Fruit fly (Drosophila melanogaster) whole organism, embryonic: Measurements from ENCODE around the gene CG12206.

ENCODE experiments used
- Atf3 ChIP-seq: fragments of 200-800 bp; sonication (Bioruptor generic); optimal IDR thresholded peaks from 3 replicates; lab custom pipeline; 2016; ENCODE audit warnings: missing biosample characterization, missing genetic modification characterization
- Bdp1 ChIP-seq: fragments of 200-800 bp; sonication (Bioruptor generic); optimal IDR thresholded peaks from 3 replicates; lab custom pipeline; 2016; ENCODE audit warnings: missing biosample characterization, missing genetic modification characterization
- Bgb ChIP-seq: fragments of 200-800 bp; sonication (Bioruptor generic); IDR thresholded peaks from 2 replicates; pipeline ENCODE4 v1.3.6; 2022; ENCODE audit warnings: missing biosample characterization, missing genetic modification characterization; ENCODE audit not compliant: partially characterized antibody
- Bteb2 ChIP-seq: fragments of 200-800 bp; sonication (Bioruptor generic); optimal IDR thresholded peaks from 2 replicates; lab custom pipeline; 2016; ENCODE audit warnings: missing biosample characterization, missing genetic modification characterization
- CG10147 ChIP-seq: fragments of 200-800 bp; sonication (Bioruptor generic); optimal IDR thresholded peaks from 2 replicates; lab custom pipeline; 2019; ENCODE audit warnings: missing biosample characterization, mild to moderate bottlenecking, missing genetic modification characterization, moderate library complexity
- CG10267 ChIP-seq: fragments of 200-800 bp; sonication (Bioruptor generic); optimal IDR thresholded peaks from 2 replicates; lab custom pipeline; 2018; ENCODE audit warnings: missing biosample characterization, mild to moderate bottlenecking, missing genetic modification characterization, moderate library complexity
- CG10959 ChIP-seq: fragments of 200-800 bp; sonication (Bioruptor generic); IDR thresholded peaks from 2 replicates; pipeline ENCODE4 v1.3.6; 2022; ENCODE audit warnings: missing biosample characterization, missing genetic modification characterization
- CG16779 ChIP-seq: fragments of 200-800 bp; sonication (Bioruptor generic); IDR thresholded peaks from 2 replicates; pipeline ENCODE4 v1.3.6; 2022; ENCODE audit warnings: missing biosample characterization, missing genetic modification characterization
- CG16863 ChIP-seq: fragments of 200-800 bp; sonication (Bioruptor generic); optimal IDR thresholded peaks from 3 replicates; lab custom pipeline; 2016; ENCODE audit warnings: missing biosample characterization, missing genetic modification characterization
- CG17361 ChIP-seq: fragments of 200-800 bp; sonication (Bioruptor generic); IDR thresholded peaks from 3 replicates; pipeline ENCODE4 v1.3.6; 2022; ENCODE audit warnings: missing biosample characterization, missing genetic modification characterization
- CG18476 ChIP-seq: fragments of 200-800 bp; sonication (Bioruptor generic); optimal IDR thresholded peaks from 2 replicates; lab custom pipeline; 2016; ENCODE audit warnings: missing biosample characterization, mild to moderate bottlenecking, missing genetic modification characterization
- CG2202 ChIP-seq: fragments of 200-800 bp; sonication (Bioruptor generic); optimal IDR thresholded peaks from 2 replicates; lab custom pipeline; 2018; ENCODE audit warnings: missing biosample characterization, mild to moderate bottlenecking, missing genetic modification characterization
- CG2678 ChIP-seq: fragments of 200-800 bp; sonication (Bioruptor generic); optimal IDR thresholded peaks from 3 replicates; lab custom pipeline; 2019; ENCODE audit warnings: missing biosample characterization, mild to moderate bottlenecking, missing genetic modification characterization, moderate library complexity
- CG2712 ChIP-seq: fragments of 200-800 bp; optimal IDR thresholded peaks from 3 replicates; lab custom pipeline; 2019; ENCODE audit warnings: missing biosample characterization, mild to moderate bottlenecking, missing genetic modification characterization, moderate library complexity
- CG32532 ChIP-seq: fragments of 200-800 bp; sonication (Bioruptor generic); IDR thresholded peaks from 2 replicates; pipeline ENCODE4 v1.3.6; 2022; ENCODE audit warnings: missing biosample characterization, missing genetic modification characterization
- CG32767 ChIP-seq: fragments of 200-800 bp; sonication (Bioruptor generic); IDR thresholded peaks from 2 replicates; pipeline ENCODE4 v1.3.6; 2022; ENCODE audit warnings: missing biosample characterization, missing genetic modification characterization
- CG3407 ChIP-seq: fragments of 200-800 bp; sonication (Bioruptor generic); optimal IDR thresholded peaks from 2 replicates; lab custom pipeline; 2018; ENCODE audit warnings: missing biosample characterization, mild to moderate bottlenecking, missing genetic modification characterization
- CG34224 ChIP-seq: fragments of 200-800 bp; sonication (Bioruptor generic); IDR thresholded peaks from 3 replicates; pipeline ENCODE4 v1.3.6; 2022; ENCODE audit warnings: missing biosample characterization, missing genetic modification characterization; ENCODE audit not compliant: partially characterized antibody
- CG4854 ChIP-seq: fragments of 200-800 bp; sonication (Bioruptor generic); optimal IDR thresholded peaks from 2 replicates; lab custom pipeline; 2016; ENCODE audit warnings: missing biosample characterization, missing genetic modification characterization, inconsistent platforms
- CG7745 ChIP-seq: fragments of 200-800 bp; sonication (Bioruptor generic); optimal IDR thresholded peaks from 2 replicates; lab custom pipeline; 2018; ENCODE audit warnings: missing biosample characterization, mild to moderate bottlenecking, missing genetic modification characterization, moderate library complexity
- CkIIα-i1 ChIP-seq: fragments of 200-800 bp; sonication (Bioruptor generic); IDR thresholded peaks from 2 replicates; pipeline ENCODE4 v1.3.6; 2022; ENCODE audit warnings: missing biosample characterization, missing genetic modification characterization
- D19B ChIP-seq: fragments of 200-800 bp; sonication (Bioruptor generic); optimal IDR thresholded peaks from 2 replicates; lab custom pipeline; 2017; ENCODE audit warnings: missing biosample characterization, mild to moderate bottlenecking, missing genetic modification characterization
- Dip2 ChIP-seq: fragments of 200-800 bp; sonication (Bioruptor generic); IDR thresholded peaks from 2 replicates; pipeline ENCODE4 v1.3.6; 2022; ENCODE audit warnings: missing biosample characterization, missing genetic modification characterization
- Eip74EF ChIP-seq, 2 experiments: fragments of 200-800 bp in 1 of 2; fragments of >200 bp in 1 of 2; sonication (Bioruptor generic) in 1 of 2; optimal IDR thresholded peaks; 2 replicates each; lab custom pipeline; 2017 to 2019; ENCODE audit warnings: missing biosample characterization in 2 of 2, missing genetic modification characterization in 2 of 2, mild to moderate bottlenecking in 1 of 2, moderate library complexity in 1 of 2
- HHEX ChIP-seq: fragments of 200-800 bp; sonication (Bioruptor generic); optimal IDR thresholded peaks from 3 replicates; lab custom pipeline; 2017; ENCODE audit warnings: missing biosample characterization, mild to moderate bottlenecking, missing genetic modification characterization, missing genetic modification reagents
- MTF-1 ChIP-seq: fragments of 200-800 bp; sonication (Bioruptor generic); optimal IDR thresholded peaks from 2 replicates; lab custom pipeline; 2018; ENCODE audit warnings: missing biosample characterization, mild to moderate bottlenecking, missing genetic modification characterization, borderline replicate concordance
- Med ChIP-seq: fragments of 200-800 bp; sonication (Bioruptor generic); peaks from one replicate; lab custom pipeline; 2016; ENCODE audit warnings: missing biosample characterization, missing genetic modification characterization, mild to moderate bottlenecking, inconsistent platforms, moderate library complexity
- Mes4 ChIP-seq: fragments of 200-800 bp; sonication (Bioruptor generic); optimal IDR thresholded peaks from 2 replicates; lab custom pipeline; 2016; ENCODE audit warnings: missing biosample characterization, missing genetic modification characterization
- Opbp ChIP-seq: fragments of 200-800 bp; sonication (Bioruptor generic); IDR thresholded peaks from 3 replicates; pipeline ENCODE4 v1.3.6; 2022; ENCODE audit warnings: missing biosample characterization, missing genetic modification characterization; ENCODE audit not compliant: partially characterized antibody
- Vsx1 ChIP-seq: fragments of 200-800 bp; sonication (Bioruptor generic); optimal IDR thresholded peaks from 2 replicates; lab custom pipeline; 2017; ENCODE audit warnings: missing biosample characterization, mild to moderate bottlenecking, missing genetic modification characterization, missing genetic modification reagents
- YL-1 ChIP-seq: fragments of 200-800 bp; sonication (Bioruptor generic); optimal IDR thresholded peaks from 3 replicates; lab custom pipeline; 2017; ENCODE audit warnings: missing biosample characterization, mild to moderate bottlenecking, missing genetic modification characterization
- ac ChIP-seq: fragments of 200-800 bp; sonication (Bioruptor generic); optimal IDR thresholded peaks from 3 replicates; lab custom pipeline; 2017; ENCODE audit warnings: missing biosample characterization, mild to moderate bottlenecking, missing genetic modification characterization
- al ChIP-seq: fragments of 200-800 bp; sonication (Bioruptor generic); IDR thresholded peaks from 2 replicates; pipeline ENCODE4 v1.3.6; 2022; ENCODE audit warnings: missing biosample characterization, missing genetic modification characterization
- az2 ChIP-seq: fragments of 200-800 bp; sonication (Bioruptor generic); optimal IDR thresholded peaks from 3 replicates; lab custom pipeline; 2016; ENCODE audit warnings: missing biosample characterization, missing genetic modification characterization
- cad ChIP-seq: fragments of >200 bp; optimal IDR thresholded peaks from 2 replicates; lab custom pipeline; 2017; ENCODE audit warnings: missing biosample characterization, missing genetic modification characterization
- chm ChIP-seq: fragments of 200-800 bp; sonication (Bioruptor generic); IDR thresholded peaks from 2 replicates; pipeline ENCODE4 v1.3.6; 2022; ENCODE audit warnings: missing biosample characterization, missing genetic modification characterization
- chn ChIP-seq: fragments of 200-800 bp; sonication (Bioruptor generic); optimal IDR thresholded peaks from 2 replicates; lab custom pipeline; 2016; ENCODE audit warnings: missing biosample characterization, missing genetic modification characterization
- cwo ChIP-seq: fragments of 200-800 bp; sonication (Bioruptor generic); optimal IDR thresholded peaks from 3 replicates; lab custom pipeline; 2017; ENCODE audit warnings: missing biosample characterization, missing genetic modification characterization, mild to moderate bottlenecking, moderate library complexity, missing genetic modification reagents
- fu2 ChIP-seq: fragments of 200-800 bp; sonication (Bioruptor generic); optimal IDR thresholded peaks from 2 replicates; lab custom pipeline; 2016; ENCODE audit warnings: missing biosample characterization, missing genetic modification characterization
- grn ChIP-seq: fragments of 200-800 bp; sonication (Bioruptor generic); optimal IDR thresholded peaks from 3 replicates; lab custom pipeline; 2017; ENCODE audit warnings: missing biosample characterization, missing genetic modification characterization
- insv ChIP-seq, 2 experiments: fragments of 200-800 bp; sonication (Bioruptor generic); optimal IDR thresholded peaks; 3 replicates each; lab custom pipeline; 2016 to 2018; ENCODE audit warnings: missing biosample characterization in 2 of 2, missing genetic modification characterization in 2 of 2
- pan ChIP-seq, 4 experiments: fragments of >200 bp in 3 of 4; fragments of 200-800 bp in 1 of 4; sonication (Bioruptor generic) in 1 of 4; optimal IDR thresholded peaks in 3 of 4; IDR thresholded peaks in 1 of 4; 2 replicates each; pipeline versions ENCODE4 v1.3.6 to Lab custom; 2017 to 2022; ENCODE audit warnings: missing biosample characterization in 2 of 4, missing genetic modification characterization in 2 of 4, mixed read lengths in 1 of 4
- pb ChIP-seq: fragments of 200-800 bp; sonication (Bioruptor generic); optimal IDR thresholded peaks from 3 replicates; lab custom pipeline; 2016; ENCODE audit warnings: missing biosample characterization, missing genetic modification characterization
- pros ChIP-seq: fragments of 200-800 bp; sonication (Bioruptor generic); optimal IDR thresholded peaks from 3 replicates; lab custom pipeline; 2019; ENCODE audit warnings: missing biosample characterization, mild to moderate bottlenecking, missing genetic modification characterization, moderate library complexity
- run ChIP-seq: fragments of 200-800 bp; sonication (Bioruptor generic); optimal IDR thresholded peaks from 3 replicates; lab custom pipeline; 2018; ENCODE audit warnings: missing biosample characterization, mild to moderate bottlenecking, missing genetic modification characterization
- sna ChIP-seq: fragments of 200-800 bp; sonication (Bioruptor generic); IDR thresholded peaks from 2 replicates; pipeline ENCODE4 v1.3.6; 2022; ENCODE audit warnings: missing biosample characterization, missing genetic modification characterization; ENCODE audit not compliant: partially characterized antibody
- so ChIP-seq: fragments of 200-800 bp; sonication (Bioruptor generic); IDR thresholded peaks from 3 replicates; pipeline ENCODE4 v1.3.6; 2022; ENCODE audit warnings: missing biosample characterization, missing genetic modification characterization
- tna ChIP-seq: fragments of 200-800 bp; sonication (Bioruptor generic); IDR thresholded peaks from 2 replicates; pipeline ENCODE4 v1.3.6; 2022; ENCODE audit warnings: missing biosample characterization, missing genetic modification characterization; ENCODE audit not compliant: partially characterized antibody
- twi ChIP-seq: fragments of 200-800 bp; optimal IDR thresholded peaks from 2 replicates; lab custom pipeline; 2019; ENCODE audit warnings: missing biosample characterization, mild to moderate bottlenecking, missing genetic modification characterization, moderate library complexity
- z ChIP-seq: fragments of 200-800 bp; sonication (Bioruptor generic); IDR thresholded peaks from 3 replicates; pipeline ENCODE4 v1.3.6; 2022; ENCODE audit warnings: missing biosample characterization, missing genetic modification characterization

Gene CG12206

DNA sequence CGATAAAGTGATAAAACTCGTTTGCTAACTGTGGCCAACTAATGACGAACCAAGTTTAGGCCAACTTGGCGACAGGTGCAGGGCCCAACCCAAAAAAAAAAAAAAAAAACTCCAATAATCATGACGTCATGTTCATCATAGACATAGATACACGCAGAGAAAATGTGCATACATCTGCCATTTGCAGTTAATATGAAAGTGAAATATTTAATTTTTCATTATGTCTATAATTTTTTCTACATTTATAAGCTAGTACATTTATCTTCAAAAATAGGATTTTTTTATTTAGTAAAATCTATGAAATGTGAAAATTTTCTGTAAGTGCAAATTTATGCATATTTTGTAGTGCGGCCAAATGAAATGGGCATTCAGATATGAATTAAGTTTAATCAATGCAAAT, 42.7 kb downstream of the CG12206 start (continued):
- peak; percentile 16 for TF ChIP-seq HHEX
- no peak for TF ChIP-seq Bgb (GFP tag; lab: Robert Waterston, UW)
- TF ChIP-seq Opbp, result no peak
- TF ChIP-seq CG7745, result no peak
- no peak for TF ChIP-seq pros (GFP tag; lab: Kevin White, UChicago)
- TF ChIP-seq chm (GFP tag; lab: Robert Waterston, UW), result peak; percentile 64; the same call in 1 of the 2 replicates
- no peak for TF ChIP-seq CG10959 (GFP tag; lab: Robert Waterston, UW)
- TF ChIP-seq cad (GFP tag; lab: Kevin White, UChicago), result no peak
- peak; percentile 17 for TF ChIP-seq Atf3
- no peak for TF ChIP-seq tna (GFP tag; lab: Robert Waterston, UW)
- TF ChIP-seq CG32767 (GFP tag; lab: Robert Waterston, UW), result peak; percentile 83
- TF ChIP-seq Vsx1 (GFP tag; lab: Kevin White, UChicago), result peak; percentile 8
- no peak for TF ChIP-seq Mes4 (GFP tag; lab: Kevin White, UChicago)
- TF ChIP-seq Med (GFP tag; lab: Kevin White, UChicago), result no peak
- TF ChIP-seq CkIIα-i1 (GFP tag; lab: Robert Waterston, UW), result no peak
- TF ChIP-seq YL-1, result no peak
- no peak for TF ChIP-seq CG4854
- peak; percentile 84 for TF ChIP-seq CG17361 (GFP tag; lab: Robert Waterston, UW)
- peak; percentile 18 for TF ChIP-seq CG16863 (GFP tag; lab: Kevin White, UChicago)
- peak; percentile 48 for TF ChIP-seq CG10267
- peak; percentile 50 for TF ChIP-seq cwo (GFP tag; lab: Kevin White, UChicago)
- TF ChIP-seq chn, result no peak
- no peak for TF ChIP-seq insv (GFP tag; optimal IDR thresholded peaks at IDR 0.05; lab: Kevin White, UChicago)
- TF ChIP-seq run (tag; lab: Kevin White, UChicago), result peak; percentile 19
- TF ChIP-seq twi (tag; lab: Kevin White, UChicago), result peak; percentile 29
- TF ChIP-seq z (GFP tag; lab: Robert Waterston, UW), result no peak
- TF ChIP-seq MTF-1, result no peak
- peak; percentile 73; the same call in 2 of the 3 replicates for TF ChIP-seq so (GFP tag; lab: Robert Waterston, UW)
- TF ChIP-seq CG2202, result no peak
- no peak for TF ChIP-seq D19B (GFP tag; lab: Kevin White, UChicago)
- no peak for TF ChIP-seq CG16779
- TF ChIP-seq ac (GFP tag; lab: Kevin White, UChicago), result no peak
- peak; percentile 55 for TF ChIP-seq az2 (GFP tag; lab: Kevin White, UChicago)
- peak; percentile 20 for TF ChIP-seq CG3407 (GFP tag; lab: Kevin White, UChicago)
- no peak for TF ChIP-seq pb (GFP tag; lab: Kevin White, UChicago)
- no peak for TF ChIP-seq CG34224 (GFP tag; lab: Robert Waterston, UW)
- TF ChIP-seq pan (optimal IDR thresholded peaks at IDR 0.05; lab: Kevin White, UChicago), result no peak
- peak in 1 of 2 experiments; percentile 88 for TF ChIP-seq pan (GFP tag; optimal IDR thresholded peaks at IDR 0.05 in 1 of 2, IDR thresholded peaks at IDR 0.05 in 1 of 2)
- TF ChIP-seq al, result peak; percentile 76
- peak in 1 of 2 experiments; percentile 60 for TF ChIP-seq Eip74EF (GFP tag; optimal IDR thresholded peaks at IDR 0.05; lab: Kevin White, UChicago)
- TF ChIP-seq Dip2 (GFP tag; lab: Robert Waterston, UW), result no peak; the same call in 1 of the 2 replicates
- no peak for TF ChIP-seq Bdp1 (GFP tag; lab: Kevin White, UChicago)
- peak; percentile 75 for TF ChIP-seq CG2678 (tag; lab: Kevin White, UChicago)
- TF ChIP-seq Bteb2 (GFP tag; lab: Kevin White, UChicago), result peak; percentile 61
- TF ChIP-seq CG10147 (GFP tag; lab: Kevin White, UChicago), result peak; percentile 52
- peak; percentile 86 for TF ChIP-seq CG32532 (GFP tag; lab: Robert Waterston, UW)
- TF ChIP-seq CG18476 (GFP tag; lab: Kevin White, UChicago), result no peak
- TF ChIP-seq sna (GFP tag; lab: Robert Waterston, UW), result no peak
- TF ChIP-seq fu2 (GFP tag; lab: Kevin White, UChicago), result no peak
- no peak for TF ChIP-seq grn (GFP tag; lab: Kevin White, UChicago)
- TF ChIP-seq CG2712 (tag; lab: Kevin White, UChicago), result peak; percentile 81
